Worm (Caenorhabditis elegans): ENCODE results near the gene F13B6.3.

F13B6.3 gene

ce11 chrIV:7487554-7488456 is 22.0 kb upstream of the F13B6.3 start, which contains the start of the genes his-60 and his-59 (continued):
- TF ChIP-seq attf-3 (GFP tag; conservative IDR thresholded peaks at IDR 0.05), result 0 out of 2 replicates have a peak, but pooled peaks have one; percentile 7
- TF ChIP-seq ceh-100 (GFP tag; IDR thresholded peaks at IDR 0.05), result no peak; the same call in 1 of the 2 replicates
- TF ChIP-seq hlh-12 (tag; optimal IDR thresholded peaks at IDR 0.05), result no peak
- TF ChIP-seq pha-4 (tag; optimal IDR thresholded peaks at IDR 0.05), result no peak
- no peak for TF ChIP-seq Y56A3A.18 (GFP tag; IDR thresholded peaks at IDR 0.05)
- TF ChIP-seq egrh-3 (GFP tag; IDR thresholded peaks at IDR 0.05), result peak; percentile 51
- TF ChIP-seq athp-1 (tag; optimal IDR thresholded peaks at IDR 0.05), result peak; percentile 48
- TF ChIP-seq cebp-1 (GFP tag; IDR thresholded peaks at IDR 0.05), result no peak
- TF ChIP-seq cebp-1 (tag; optimal IDR thresholded peaks at IDR 0.05), result peak; percentile 55
- TF ChIP-seq ztf-6 (GFP tag; IDR thresholded peaks at IDR 0.05), result no peak
- peak; percentile 69; the same call in 1 of the 2 replicates for TF ChIP-seq pbrm-1 (GFP tag; IDR thresholded peaks at IDR 0.05)
- no peak for TF ChIP-seq nfya-2 (GFP tag; IDR thresholded peaks at IDR 0.05)
- no peak for TF ChIP-seq unc-62 (GFP tag; optimal IDR thresholded peaks at IDR 0.05)
- TF ChIP-seq dpl-1 (GFP tag; optimal IDR thresholded peaks at IDR 0.05), result no peak
- no peak for TF ChIP-seq ztf-26 (tag; optimal IDR thresholded peaks at IDR 0.05)
- peak; percentile 79 for TF ChIP-seq snpc-1.3 (tag; optimal IDR thresholded peaks at IDR 0.05; ENCODE audit: insufficient read depth)
- TF ChIP-seq B0336.3 (GFP tag; IDR thresholded peaks at IDR 0.05), result peak; percentile 77
- no peak for TF ChIP-seq nhr-80 (tag; optimal IDR thresholded peaks at IDR 0.05)
- TF ChIP-seq let-607 (tag; optimal IDR thresholded peaks at IDR 0.05), result no peak
- TF ChIP-seq Y79H2A.3 (GFP tag; conservative IDR thresholded peaks at IDR 0.05), result peak; percentile 93
- TF ChIP-seq F39B2.1 (GFP tag; IDR thresholded peaks at IDR 0.05), result peak; percentile 99
- TF ChIP-seq nhr-120 (GFP tag; IDR thresholded peaks at IDR 0.05), result no peak
- TF ChIP-seq sdz-38 (tag; optimal IDR thresholded peaks at IDR 0.05), result no peak
- TF ChIP-seq ccch-3 (GFP tag; optimal IDR thresholded peaks at IDR 0.05), result no peak
- peak; percentile 13 for TF ChIP-seq ceh-27 (GFP tag; optimal IDR thresholded peaks at IDR 0.05)
- TF ChIP-seq lsl-1 (GFP tag; optimal IDR thresholded peaks at IDR 0.05), result peak; percentile 59
- no peak; the same call in 1 of the 2 replicates for TF ChIP-seq zfh-2 (GFP tag; conservative IDR thresholded peaks at IDR 0.05)
- TF ChIP-seq K12H6.12 (tag; optimal IDR thresholded peaks at IDR 0.05), result no peak
- no peak for TF ChIP-seq lin-35 (GFP tag; optimal IDR thresholded peaks at IDR 0.05)
- TF ChIP-seq rcor-1 (GFP tag; IDR thresholded peaks at IDR 0.05), result no peak; the same call in 1 of the 2 replicates
- no peak for TF ChIP-seq nfya-1 (tag; optimal IDR thresholded peaks at IDR 0.05; ENCODE audit: borderline replicate concordance, insufficient read depth)
- TF ChIP-seq lin-26 (GFP tag; IDR thresholded peaks at IDR 0.05), result peak; percentile 95
- TF ChIP-seq ztf-18 (tag; optimal IDR thresholded peaks at IDR 0.05), result peak; percentile 35
- no peak for TF ChIP-seq K11D2.4 (GFP tag; IDR thresholded peaks at IDR 0.05)
- no peak for TF ChIP-seq hmg-20 (GFP tag; IDR thresholded peaks at IDR 0.05)
- TF ChIP-seq Y53G8AR.9 (GFP tag; conservative IDR thresholded peaks at IDR 0.05), result peak; percentile 85
- TF ChIP-seq egl-18 (GFP tag; IDR thresholded peaks at IDR 0.05), result no peak
- TF ChIP-seq fkh-3 (tag; optimal IDR thresholded peaks at IDR 0.05), result no peak
- TF ChIP-seq gei-17 (GFP tag; optimal IDR thresholded peaks at IDR 0.05), result no peak
- peak; percentile 67 for TF ChIP-seq tbp1 (GFP tag; optimal IDR thresholded peaks at IDR 0.05)
- TF ChIP-seq lin-40 (tag; optimal IDR thresholded peaks at IDR 0.05), result no peak
- peak; percentile 44 for TF ChIP-seq lin-54 (GFP tag; optimal IDR thresholded peaks at IDR 0.05)
- no peak for TF ChIP-seq rpc-1 (optimal IDR thresholded peaks at IDR 0.05)
- no peak for TF ChIP-seq rpc-1 (tag; optimal IDR thresholded peaks at IDR 0.05)
- peak; percentile 13 for TF ChIP-seq hsf-1 (GFP tag; IDR thresholded peaks at IDR 0.05)
- no peak for TF ChIP-seq akir-1 (GFP tag; optimal IDR thresholded peaks at IDR 0.05)
- TF ChIP-seq madf-3 (GFP tag; IDR thresholded peaks at IDR 0.05), result peak; percentile 62; the same call in 1 of the 2 replicates

Measured in whole organism, young adult.